Worm (Caenorhabditis elegans) whole organism, L4/young adult: ENCODE measurements around the gene apm-3.
A peak's percentile ranks its signal among the peaks of the same experiment; 100 is the strongest.

Experiments
- W03F9.2 ChIP-seq: fragments of 150-350 bp; optimal IDR thresholded peaks from 2 replicates; lab custom pipeline; 2014; ENCODE audit warnings: missing biosample characterization, missing genetic modification characterization
- dao-5 ChIP-seq: sonication (generic microtip); optimal IDR thresholded peaks from 2 replicates; lab custom pipeline; 2016; ENCODE audit warnings: missing genotype, missing genetic modification characterization, moderate library complexity, missing compliant biosample characterization
- him-1 ChIP-seq: sonication (generic microtip); optimal IDR thresholded peaks from 2 replicates; lab custom pipeline; 2016; ENCODE audit warnings: missing genotype, missing genetic modification reagents, missing genetic modification characterization, missing compliant biosample characterization

The apm-3 gene

ce11 chrX:980252-981009 is 25.7 kb downstream of the apm-3 start, which contains the start of gene C44C1.1:
Gene C44C1.1 (plus strand): TSS chrX:980776.
- TF ChIP-seq W03F9.2 (tag; lab: Kevin White, UChicago) = no peak
- TF ChIP-seq dao-5 (tag; lab: Kevin White, UChicago) = no peak
- no peak for TF ChIP-seq him-1

- TF ChIP-seq W03F9.2 (tag; lab: Kevin White, UChicago) = no peak
- no peak for TF ChIP-seq him-1
- no peak for TF ChIP-seq dao-5 (tag; lab: Kevin White, UChicago)
These were observed 27.8 kb downstream of the apm-3 start for ce11 chrX:982598-982997.

- TF ChIP-seq him-1 = no peak
- TF ChIP-seq dao-5 (tag; lab: Kevin White, UChicago) = no peak
- no peak for TF ChIP-seq W03F9.2 (tag; lab: Kevin White, UChicago)
These were observed 31.7 kb downstream of the apm-3 start for ce11 chrX:986463-986862.

ce11 chrX:991274-991673 is 36.5 kb downstream of the apm-3 start, which contains the start of the genes C09E10.3 and dgk-1:
Gene C09E10.3 (minus strand): TSS chrX:991374.
Gene dgk-1 (minus strand): TSS chrX:991456.
- no peak for TF ChIP-seq him-1
- TF ChIP-seq dao-5 (tag; lab: Kevin White, UChicago) = no peak
- no peak for TF ChIP-seq W03F9.2 (tag; lab: Kevin White, UChicago)

ce11 chrX:992650-993403 is 38.1 kb downstream of the apm-3 start:
- TF ChIP-seq W03F9.2 (tag; lab: Kevin White, UChicago) (no peak), him-1 (peak; percentile 79), dao-5 (tag; lab: Kevin White, UChicago) (no peak)

- no peak for TF ChIP-seq dao-5 (tag; lab: Kevin White, UChicago)
- no peak for TF ChIP-seq W03F9.2 (tag; lab: Kevin White, UChicago)
- no peak for TF ChIP-seq him-1
These were observed 39.9 kb downstream of the apm-3 start for ce11 chrX:994678-995077.

- TF ChIP-seq W03F9.2 (tag; lab: Kevin White, UChicago) (no peak), dao-5 (tag; lab: Kevin White, UChicago) (no peak), him-1 (no peak)
These were observed 49.3 kb downstream of the apm-3 start, which contains the start of gene cutl-21 for ce11 chrX:1004037-1004436. Gene cutl-21 (plus strand): TSS chrX:1004337.

- no peak for TF ChIP-seq him-1
- no peak for TF ChIP-seq dao-5 (tag; lab: Kevin White, UChicago)
- TF ChIP-seq W03F9.2 (tag; lab: Kevin White, UChicago) = no peak
These were observed 50.3 kb downstream of the apm-3 start for ce11 chrX:1005026-1005425.
